Worm (Caenorhabditis elegans) whole organism, late embryonic: ENCODE measurements around the gene idpp-16.

Experiments used
- C08G9.2 ChIP-seq: sonication (generic microtip); optimal IDR thresholded peaks from 2 replicates; lab custom pipeline; 2016; ENCODE audit warnings: mild to moderate bottlenecking, missing genetic modification characterization, moderate library complexity, missing compliant biosample characterization
- K09A11.1 ChIP-seq: sonication (generic microtip); optimal IDR thresholded peaks from 2 replicates; lab custom pipeline; 2017; ENCODE audit warnings: antibody characterized with exemption, mild to moderate bottlenecking, missing genetic modification characterization, missing compliant biosample characterization; ENCODE audit not compliant: insufficient read depth
- T23F11.4 ChIP-seq: fragments of 200-800 bp; sonication (Bioruptor generic); optimal IDR thresholded peaks from 2 replicates; lab custom pipeline; 2018; ENCODE audit warnings: mild to moderate bottlenecking, missing genetic modification characterization, missing compliant biosample characterization
- Y22D7AL.16 ChIP-seq: sonication (generic microtip); optimal IDR thresholded peaks from 2 replicates; lab custom pipeline; 2016; ENCODE audit warnings: missing genetic modification characterization, missing compliant biosample characterization
- ahr-1 ChIP-seq: sonication (generic microtip); optimal IDR thresholded peaks from 2 replicates; lab custom pipeline; 2016; ENCODE audit warnings: missing genetic modification characterization, missing compliant biosample characterization
- ama-1 ChIP-seq: fragments of 150-350 bp; optimal IDR thresholded peaks from 2 replicates; lab custom pipeline; 2014
- ceh-14 ChIP-seq: sonication (generic microtip); optimal IDR thresholded peaks from 2 replicates; lab custom pipeline; 2016; ENCODE audit warnings: missing genotype, missing genetic modification characterization, missing compliant biosample characterization
- ceh-18 ChIP-seq: sonication (generic microtip); optimal IDR thresholded peaks from 2 replicates; lab custom pipeline; 2016; ENCODE audit warnings: missing genetic modification characterization, missing compliant biosample characterization
- ceh-19 ChIP-seq: fragments of 200-800 bp; sonication (Bioruptor generic); optimal IDR thresholded peaks from 2 replicates; lab custom pipeline; 2018; ENCODE audit warnings: mild to moderate bottlenecking, missing genetic modification characterization, missing compliant biosample characterization
- ceh-2 ChIP-seq: sonication (generic microtip); optimal IDR thresholded peaks from 2 replicates; lab custom pipeline; 2016; ENCODE audit warnings: missing genotype, missing genetic modification characterization, missing compliant biosample characterization
- ceh-22 ChIP-seq: sonication (generic microtip); optimal IDR thresholded peaks from 2 replicates; lab custom pipeline; 2017; ENCODE audit warnings: missing biosample characterization, missing genetic modification characterization
- ceh-24 ChIP-seq: sonication (generic microtip); optimal IDR thresholded peaks from 2 replicates; lab custom pipeline; 2016; ENCODE audit warnings: mild to moderate bottlenecking, missing genetic modification characterization, missing compliant biosample characterization
- ceh-31 ChIP-seq: sonication (generic microtip); optimal IDR thresholded peaks from 2 replicates; lab custom pipeline; 2016; ENCODE audit warnings: missing genetic modification characterization, missing compliant biosample characterization
- ceh-34 ChIP-seq: sonication (generic microtip); optimal IDR thresholded peaks from 2 replicates; lab custom pipeline; 2016; ENCODE audit warnings: mild to moderate bottlenecking, missing genetic modification characterization, missing compliant biosample characterization
- ceh-45 ChIP-seq: fragments of 200-800 bp; sonication (Bioruptor generic); IDR thresholded peaks from 2 replicates; pipeline ENCODE4 v1.3.6; 2022; ENCODE audit warnings: missing genetic modification reagents, missing genetic modification characterization, missing compliant biosample characterization
- ceh-48 ChIP-seq: sonication (generic microtip); optimal IDR thresholded peaks from 2 replicates; lab custom pipeline; 2016; ENCODE audit warnings: missing genetic modification characterization, inconsistent platforms, missing compliant biosample characterization
- ceh-9 ChIP-seq: sonication (generic microtip); optimal IDR thresholded peaks from 2 replicates; lab custom pipeline; 2016; ENCODE audit warnings: mild to moderate bottlenecking, missing genetic modification characterization, inconsistent platforms, missing compliant biosample characterization
- che-1 ChIP-seq: sonication (generic microtip); optimal IDR thresholded peaks from 2 replicates; lab custom pipeline; 2016; ENCODE audit warnings: mild to moderate bottlenecking, missing genetic modification characterization, missing compliant biosample characterization
- ets-4 ChIP-seq: sonication (generic microtip); optimal IDR thresholded peaks from 2 replicates; lab custom pipeline; 2016; ENCODE audit warnings: missing genetic modification characterization, missing compliant biosample characterization
- fax-1 ChIP-seq: sonication (generic microtip); optimal IDR thresholded peaks from 2 replicates; lab custom pipeline; 2016; ENCODE audit warnings: missing genotype, missing genetic modification characterization, missing compliant biosample characterization
- fkh-10 ChIP-seq: fragments of 150-350 bp; optimal IDR thresholded peaks from 2 replicates; lab custom pipeline; 2014; ENCODE audit warnings: missing biosample characterization, missing genetic modification reagents, missing genetic modification characterization
- gmeb-2 ChIP-seq: sonication (generic microtip); optimal IDR thresholded peaks from 2 replicates; lab custom pipeline; 2016; ENCODE audit warnings: missing genetic modification characterization, inconsistent platforms, missing compliant biosample characterization
- hlh-13 ChIP-seq: fragments of 200-800 bp; sonication (Bioruptor generic); optimal IDR thresholded peaks from 2 replicates; lab custom pipeline; 2018; ENCODE audit warnings: mild to moderate bottlenecking, missing genetic modification characterization, missing compliant biosample characterization
- hlh-15 ChIP-seq: sonication (generic microtip); optimal IDR thresholded peaks from 2 replicates; lab custom pipeline; 2016; ENCODE audit warnings: missing genetic modification characterization, missing compliant biosample characterization
- hlh-6 ChIP-seq: sonication (generic microtip); optimal IDR thresholded peaks from 2 replicates; lab custom pipeline; 2016; ENCODE audit warnings: missing genotype, missing genetic modification characterization, missing compliant biosample characterization
- lim-6 ChIP-seq: sonication (generic microtip); optimal IDR thresholded peaks from 2 replicates; lab custom pipeline; 2016; ENCODE audit warnings: missing genetic modification characterization, missing compliant biosample characterization
- lin-11 ChIP-seq: fragments of 200-800 bp; sonication (Bioruptor generic); optimal IDR thresholded peaks from 2 replicates; lab custom pipeline; 2018; ENCODE audit warnings: mild to moderate bottlenecking, missing genetic modification characterization, missing compliant biosample characterization
- madf-2 ChIP-seq: sonication (generic microtip); optimal IDR thresholded peaks from 2 replicates; lab custom pipeline; 2017; ENCODE audit warnings: missing genetic modification characterization, missing compliant biosample characterization
- mec-3 ChIP-seq: sonication (generic microtip); optimal IDR thresholded peaks from 2 replicates; lab custom pipeline; 2016; ENCODE audit warnings: borderline replicate concordance, missing genetic modification characterization, missing compliant biosample characterization
- nfya-1 ChIP-seq: sonication (generic microtip); optimal IDR thresholded peaks from 2 replicates; lab custom pipeline; 2017; ENCODE audit warnings: missing genetic modification characterization, mild to moderate bottlenecking, missing compliant biosample characterization, antibody characterized with exemption, moderate library complexity
- nhr-232 ChIP-seq: sonication (generic microtip); optimal IDR thresholded peaks from 2 replicates; lab custom pipeline; 2016; ENCODE audit warnings: missing genetic modification characterization, missing compliant biosample characterization
- npax-4 ChIP-seq: sonication (generic microtip); optimal IDR thresholded peaks from 2 replicates; lab custom pipeline; 2016; ENCODE audit warnings: missing genetic modification characterization, missing compliant biosample characterization
- pat-9 ChIP-seq: fragments of 200-800 bp; sonication (Bioruptor generic); optimal IDR thresholded peaks from 2 replicates; lab custom pipeline; 2018; ENCODE audit warnings: mild to moderate bottlenecking, missing genetic modification characterization, moderate library complexity, missing compliant biosample characterization
- pha-2 ChIP-seq: sonication (generic microtip); optimal IDR thresholded peaks from 2 replicates; lab custom pipeline; 2017; ENCODE audit warnings: mild to moderate bottlenecking, missing genetic modification characterization, missing compliant biosample characterization
- pqm-1 ChIP-seq: sonication (generic microtip); optimal IDR thresholded peaks from 2 replicates; lab custom pipeline; 2016; ENCODE audit warnings: missing genetic modification characterization, missing compliant biosample characterization
- pros-1 ChIP-seq: fragments of 150-350 bp; optimal IDR thresholded peaks from 2 replicates; lab custom pipeline; 2014; ENCODE audit warnings: missing biosample characterization, missing genetic modification reagents, missing genetic modification characterization
- ref-2 ChIP-seq: sonication (generic microtip); optimal IDR thresholded peaks from 2 replicates; lab custom pipeline; 2016; ENCODE audit warnings: missing genetic modification characterization, missing compliant biosample characterization
- sox-2 ChIP-seq: fragments of 200-800 bp; sonication (Bioruptor generic); IDR thresholded peaks from 2 replicates; pipeline ENCODE4 v1.3.6; 2022; ENCODE audit warnings: missing genetic modification reagents, missing genetic modification characterization, missing compliant biosample characterization
- tbx-2 ChIP-seq: sonication (generic microtip); optimal IDR thresholded peaks from 2 replicates; lab custom pipeline; 2016; ENCODE audit warnings: missing genetic modification characterization, missing compliant biosample characterization
- tbx-7 ChIP-seq: sonication (generic microtip); optimal IDR thresholded peaks from 2 replicates; lab custom pipeline; 2016; ENCODE audit warnings: missing genotype, missing genetic modification characterization, missing compliant biosample characterization
- ttx-3 ChIP-seq: sonication (generic microtip); optimal IDR thresholded peaks from 2 replicates; lab custom pipeline; 2016; ENCODE audit warnings: missing genetic modification reagents, missing genetic modification characterization, missing compliant biosample characterization
- unc-42 ChIP-seq: sonication (generic microtip); optimal IDR thresholded peaks from 2 replicates; lab custom pipeline; 2016; ENCODE audit warnings: missing genotype, missing genetic modification characterization, missing compliant biosample characterization
- unc-55 ChIP-seq: sonication (generic microtip); optimal IDR thresholded peaks from 2 replicates; lab custom pipeline; 2017; ENCODE audit warnings: missing biosample characterization, missing genetic modification reagents, missing genetic modification characterization
- unc-86 ChIP-seq: sonication (generic microtip); optimal IDR thresholded peaks from 2 replicates; lab custom pipeline; 2016; ENCODE audit warnings: missing genetic modification characterization, missing compliant biosample characterization
- ztf-16 ChIP-seq: sonication (generic microtip); optimal IDR thresholded peaks from 2 replicates; lab custom pipeline; 2017; ENCODE audit warnings: missing genetic modification characterization, missing compliant biosample characterization

Gene idpp-16

DNA sequence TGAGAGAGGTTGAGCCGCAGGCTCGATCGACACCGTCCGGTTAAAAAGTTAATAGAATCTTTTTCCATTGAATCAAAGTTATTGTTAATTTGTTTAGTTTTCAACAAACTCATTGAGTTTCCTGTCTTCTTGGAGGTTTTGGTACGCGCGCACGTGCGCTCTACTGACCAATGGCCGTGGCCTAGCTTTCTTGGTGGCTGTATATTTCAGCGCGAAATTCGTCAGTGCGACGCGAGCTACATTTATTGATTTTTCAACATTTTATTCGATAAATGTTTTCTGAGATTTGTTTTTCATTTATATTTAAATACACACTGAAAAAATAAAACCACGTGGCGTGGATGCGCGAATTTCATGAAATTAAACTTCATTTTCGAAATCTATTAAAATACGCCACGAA is 37.8 kb upstream of the idpp-16 start, which contains the start of gene bir-1 (continued):
- TF ChIP-seq ceh-14 (peak; percentile 26), pros-1 (tag; lab: Kevin White, UChicago) (no peak), fkh-10 (GFP tag; lab: Kevin White, UChicago) (no peak), gmeb-2 (tag; lab: Kevin White, UChicago) (no peak), ceh-2 (tag; lab: Kevin White, UChicago) (peak; percentile 93), hlh-13 (no peak), nfya-1 (peak; percentile 79), ceh-48 (tag; lab: Kevin White, UChicago) (peak; percentile 95), unc-55 (GFP tag; lab: Kevin White, UChicago) (no peak), che-1 (tag; lab: Kevin White, UChicago) (no peak), ama-1 (lab: Kevin White, UChicago) (no peak), ttx-3 (no peak), ceh-34 (tag; lab: Kevin White, UChicago) (peak; percentile 13), T23F11.4 (GFP tag; lab: Kevin White, UChicago) (no peak), ceh-18 (tag; lab: Kevin White, UChicago) (peak; percentile 33), hlh-15 (tag; lab: Kevin White, UChicago) (no peak), ets-4 (tag; lab: Kevin White, UChicago) (peak; percentile 86), ceh-22 (tag; lab: Kevin White, UChicago) (no peak), lim-6 (tag; lab: Kevin White, UChicago) (peak; percentile 38), tbx-7 (tag; lab: Kevin White, UChicago) (peak; percentile 73), K09A11.1 (tag; lab: Kevin White, UChicago) (no peak), lin-11 (tag; lab: Kevin White, UChicago) (no peak), ztf-16 (tag; lab: Kevin White, UChicago) (no peak), unc-86 (tag; lab: Kevin White, UChicago) (no peak), Y22D7AL.16 (tag; lab: Kevin White, UChicago) (no peak), ahr-1 (tag; lab: Kevin White, UChicago) (no peak), pqm-1 (tag; lab: Kevin White, UChicago) (peak; percentile 34), unc-42 (tag; lab: Kevin White, UChicago) (peak; percentile 54), nhr-232 (tag; lab: Kevin White, UChicago) (no peak), fax-1 (peak; percentile 35), npax-4 (tag; lab: Kevin White, UChicago) (no peak), sox-2 (no peak), ceh-45 (no peak), madf-2 (tag; lab: Kevin White, UChicago) (no peak), pha-2 (tag; lab: Kevin White, UChicago) (no peak)

ce11 chrV:11641298-11641787 is 35.0 kb upstream of the idpp-16 start:
- no peak for TF ChIP-seq ceh-9
- TF ChIP-seq ceh-24, result no peak
- TF ChIP-seq C08G9.2 (tag; lab: Kevin White, UChicago), result peak; percentile 11
- TF ChIP-seq ttx-3, result peak; percentile 34
- TF ChIP-seq ref-2, result peak; percentile 32
- no peak for TF ChIP-seq ama-1 (lab: Kevin White, UChicago)
- peak; percentile 89 for TF ChIP-seq ceh-14
- no peak for TF ChIP-seq mec-3 (tag; lab: Kevin White, UChicago)
- peak; percentile 98 for TF ChIP-seq unc-42 (tag; lab: Kevin White, UChicago)
- peak; percentile 79 for TF ChIP-seq ceh-18 (tag; lab: Kevin White, UChicago)
- TF ChIP-seq T23F11.4 (GFP tag; lab: Kevin White, UChicago), result no peak
- TF ChIP-seq ceh-31 (tag; lab: Kevin White, UChicago), result peak; percentile 79
- peak; percentile 45 for TF ChIP-seq nfya-1
- TF ChIP-seq pat-9, result peak; percentile 14
- peak; percentile 51 for TF ChIP-seq hlh-6 (tag; lab: Kevin White, UChicago)
- TF ChIP-seq tbx-2 (tag; lab: Kevin White, UChicago), result peak; percentile 48
- TF ChIP-seq ceh-19 (GFP tag; lab: Kevin White, UChicago), result peak; percentile 33
